Fruit fly (Drosophila melanogaster) whole organism, embryonic: Measurements from ENCODE around the gene IFT43.
A peak's percentile ranks its signal among the peaks of the same experiment; 100 is the strongest.

ENCODE experiments used
- Awh ChIP-seq: fragments of 200-800 bp; sonication (Bioruptor generic); IDR thresholded peaks from 2 replicates; pipeline ENCODE4, ENCODE4 v1.3.6; 2022; ENCODE audit warnings: missing biosample characterization, missing genetic modification characterization
- BEAF-32 ChIP-seq: fragments of 200-800 bp; sonication (Bioruptor generic); optimal IDR thresholded peaks from 3 replicates; lab custom pipeline; 2017; ENCODE audit warnings: missing biosample characterization, missing genetic modification characterization, mild to moderate bottlenecking, moderate library complexity, missing genetic modification reagents
- CG1024 ChIP-seq: fragments of 200-800 bp; sonication (Bioruptor generic); IDR thresholded peaks from 2 replicates; pipeline ENCODE4 v1.3.6; 2022; ENCODE audit warnings: missing biosample characterization, missing genetic modification characterization
- CG10431 ChIP-seq: fragments of 200-800 bp; sonication (Bioruptor generic); optimal IDR thresholded peaks from 3 replicates; lab custom pipeline; 2018; ENCODE audit warnings: missing biosample characterization, mild to moderate bottlenecking, missing genetic modification characterization
- CG11398 ChIP-seq: fragments of 200-800 bp; sonication (Bioruptor generic); optimal IDR thresholded peaks from 2 replicates; lab custom pipeline; 2016; ENCODE audit warnings: missing biosample characterization, missing genetic modification characterization
- CG11723 ChIP-seq: fragments of 200-800 bp; sonication (Bioruptor generic); optimal IDR thresholded peaks from 2 replicates; lab custom pipeline; 2017; ENCODE audit warnings: missing biosample characterization, mild to moderate bottlenecking, missing genetic modification characterization
- CG12155 ChIP-seq: fragments of 200-800 bp; sonication (Bioruptor generic); optimal IDR thresholded peaks from 3 replicates; lab custom pipeline; 2016; ENCODE audit warnings: missing biosample characterization, missing genetic modification characterization
- CG12391 ChIP-seq: fragments of 200-800 bp; sonication (Bioruptor generic); optimal IDR thresholded peaks from 3 replicates; lab custom pipeline; 2018; ENCODE audit warnings: missing biosample characterization, mild to moderate bottlenecking, missing genetic modification characterization, moderate library complexity
- CG13287 ChIP-seq: fragments of 200-800 bp; sonication (Bioruptor generic); IDR thresholded peaks from 2 replicates; pipeline ENCODE4 v1.3.6; 2022; ENCODE audit warnings: missing biosample characterization, missing genetic modification characterization; ENCODE audit not compliant: partially characterized antibody
- CG15479 ChIP-seq: fragments of 200-800 bp; sonication (Bioruptor generic); optimal IDR thresholded peaks from 3 replicates; lab custom pipeline; 2019; ENCODE audit warnings: missing biosample characterization, mild to moderate bottlenecking, missing genetic modification characterization, moderate library complexity
- CG15514 ChIP-seq: fragments of 200-800 bp; sonication (Bioruptor generic); optimal IDR thresholded peaks from 3 replicates; lab custom pipeline; 2017; ENCODE audit warnings: missing biosample characterization, missing genetic modification characterization, mild to moderate bottlenecking, moderate library complexity, missing genetic modification reagents
- CG16813 ChIP-seq: fragments of 200-800 bp; sonication (Bioruptor generic); IDR thresholded peaks from 3 replicates; pipeline ENCODE4 v1.3.6; 2022; ENCODE audit warnings: missing biosample characterization, missing genetic modification characterization; ENCODE audit not compliant: partially characterized antibody
- CG17361 ChIP-seq: fragments of 200-800 bp; sonication (Bioruptor generic); IDR thresholded peaks from 3 replicates; pipeline ENCODE4 v1.3.6; 2022; ENCODE audit warnings: missing biosample characterization, missing genetic modification characterization
- CG31441 ChIP-seq: fragments of 200-800 bp; sonication (Bioruptor generic); IDR thresholded peaks from 2 replicates; pipeline ENCODE4 v1.3.6; 2022; ENCODE audit warnings: missing biosample characterization, missing genetic modification characterization
- CG32772 ChIP-seq: fragments of 200-800 bp; sonication (Bioruptor generic); IDR thresholded peaks from 2 replicates; pipeline ENCODE4 v1.3.6; 2022; ENCODE audit warnings: missing biosample characterization, missing genetic modification characterization
- CG33213 ChIP-seq: fragments of 200-800 bp; sonication (Bioruptor generic); optimal IDR thresholded peaks from 3 replicates; lab custom pipeline; 2016; ENCODE audit warnings: missing biosample characterization, missing genetic modification characterization
- CG33557 ChIP-seq: fragments of 200-800 bp; sonication (Bioruptor generic); optimal IDR thresholded peaks from 2 replicates; lab custom pipeline; 2019; ENCODE audit warnings: missing biosample characterization, mild to moderate bottlenecking, missing genetic modification characterization, moderate library complexity
- CG4404 ChIP-seq: fragments of 200-800 bp; sonication (Bioruptor generic); IDR thresholded peaks from 2 replicates; pipeline ENCODE4 v1.3.6; 2022; ENCODE audit warnings: missing biosample characterization, missing genetic modification characterization
- CG4730 ChIP-seq: fragments of 200-800 bp; sonication (Bioruptor generic); IDR thresholded peaks from 2 replicates; pipeline ENCODE4 v1.3.6; 2022; ENCODE audit warnings: missing biosample characterization, missing genetic modification characterization
- CG6683 ChIP-seq: fragments of 200-800 bp; sonication (Bioruptor generic); optimal IDR thresholded peaks from 2 replicates; lab custom pipeline; 2017; ENCODE audit warnings: missing biosample characterization, mild to moderate bottlenecking, missing genetic modification characterization, missing genetic modification reagents
- CG7928 ChIP-seq: fragments of 200-800 bp; sonication (Bioruptor generic); optimal IDR thresholded peaks from 2 replicates; lab custom pipeline; 2017; ENCODE audit warnings: missing biosample characterization, mild to moderate bottlenecking, missing genetic modification characterization
- CG8765 ChIP-seq: fragments of 200-800 bp; sonication (Bioruptor generic); IDR thresholded peaks from 2 replicates; pipeline ENCODE4 v1.3.6; 2022; ENCODE audit warnings: missing biosample characterization, missing genetic modification characterization
- CG9932 ChIP-seq: fragments of 200-800 bp; sonication (Bioruptor generic); IDR thresholded peaks from 2 replicates; pipeline ENCODE4 v1.3.6; 2022; ENCODE audit warnings: missing biosample characterization, missing genetic modification characterization
- CkIIα-i1 ChIP-seq: fragments of 200-800 bp; sonication (Bioruptor generic); IDR thresholded peaks from 2 replicates; pipeline ENCODE4 v1.3.6; 2022; ENCODE audit warnings: missing biosample characterization, missing genetic modification characterization
- CoRest ChIP-seq: fragments of 200-800 bp; sonication (Bioruptor generic); optimal IDR thresholded peaks from 3 replicates; lab custom pipeline; 2018; ENCODE audit warnings: missing biosample characterization, mild to moderate bottlenecking, missing genetic modification characterization, moderate library complexity
- Elba2 ChIP-seq: fragments of 200-800 bp; sonication (Bioruptor generic); optimal IDR thresholded peaks from 3 replicates; lab custom pipeline; 2016; ENCODE audit warnings: missing biosample characterization, missing genetic modification characterization
- Fer1 ChIP-seq: fragments of 200-800 bp; sonication (Bioruptor generic); optimal IDR thresholded peaks from 2 replicates; lab custom pipeline; 2017; ENCODE audit warnings: missing biosample characterization, mild to moderate bottlenecking, missing genetic modification characterization
- Gsc ChIP-seq: fragments of 200-800 bp; sonication (Bioruptor generic); IDR thresholded peaks from 2 replicates; pipeline ENCODE4 v1.3.6; 2022; ENCODE audit warnings: missing biosample characterization, missing genetic modification characterization
- Hr3 ChIP-seq: fragments of 200-800 bp; sonication (Bioruptor generic); optimal IDR thresholded peaks from 3 replicates; lab custom pipeline; 2016; ENCODE audit warnings: missing biosample characterization, missing genetic modification characterization
- NC2β ChIP-seq: fragments of 200-800 bp; sonication (Bioruptor generic); optimal IDR thresholded peaks from 2 replicates; lab custom pipeline; 2016; ENCODE audit warnings: missing biosample characterization, missing genetic modification characterization
- Oli ChIP-seq: fragments of 200-800 bp; sonication (Bioruptor generic); optimal IDR thresholded peaks from 2 replicates; lab custom pipeline; 2018; ENCODE audit warnings: missing biosample characterization, mild to moderate bottlenecking, missing genetic modification characterization, moderate library complexity
- Spps ChIP-seq: fragments of 200-800 bp; sonication (Bioruptor generic); optimal IDR thresholded peaks from 2 replicates; lab custom pipeline; 2018; ENCODE audit warnings: missing biosample characterization, mild to moderate bottlenecking, missing genetic modification characterization
- Stat92E ChIP-seq, 3 experiments: fragments of >200 bp in 2 of 3; fragments of 200-800 bp in 1 of 3; sonication (Bioruptor generic) in 1 of 3; optimal IDR thresholded peaks; 2 replicates each; lab custom pipeline; 2017 to 2019; ENCODE audit warnings: missing biosample characterization in 3 of 3, missing genetic modification characterization in 3 of 3, mild to moderate bottlenecking in 1 of 3, moderate library complexity in 1 of 3
- Taf1 ChIP-seq: fragments of 200-800 bp; sonication (Bioruptor generic); IDR thresholded peaks from 2 replicates; pipeline ENCODE4 v1.3.6; 2022; ENCODE audit warnings: missing biosample characterization, missing genetic modification characterization
- bab2 ChIP-seq: fragments of 200-800 bp; sonication (Bioruptor generic); optimal IDR thresholded peaks from 2 replicates; lab custom pipeline; 2016; ENCODE audit warnings: missing biosample characterization, missing genetic modification characterization
- bbx ChIP-seq: fragments of 200-800 bp; sonication (Bioruptor generic); IDR thresholded peaks from 2 replicates; pipeline ENCODE4 v1.3.6; 2022; ENCODE audit warnings: missing biosample characterization, missing genetic modification characterization; ENCODE audit not compliant: partially characterized antibody
- bcd ChIP-seq: fragments of 200-800 bp; sonication (Bioruptor generic); optimal IDR thresholded peaks from 2 replicates; lab custom pipeline; 2017; ENCODE audit warnings: missing biosample characterization, mild to moderate bottlenecking, missing genetic modification characterization
- br ChIP-seq: fragments of >200 bp; optimal IDR thresholded peaks from 2 replicates; lab custom pipeline; 2017
- ci ChIP-seq: fragments of 200-800 bp; sonication (Bioruptor generic); IDR thresholded peaks from 3 replicates; pipeline ENCODE4 v1.3.6; 2022; ENCODE audit warnings: missing biosample characterization, missing genetic modification characterization
- dati ChIP-seq: fragments of 200-800 bp; sonication (Bioruptor generic); IDR thresholded peaks from 2 replicates; pipeline ENCODE4 v1.3.6; 2022; ENCODE audit warnings: missing biosample characterization, missing genetic modification characterization
- exex ChIP-seq: fragments of 200-800 bp; sonication (Bioruptor generic); optimal IDR thresholded peaks from 4 replicates; lab custom pipeline; 2018; ENCODE audit warnings: missing biosample characterization, mild to moderate bottlenecking, missing genetic modification characterization, moderate library complexity
- grn ChIP-seq: fragments of 200-800 bp; sonication (Bioruptor generic); optimal IDR thresholded peaks from 3 replicates; lab custom pipeline; 2017; ENCODE audit warnings: missing biosample characterization, missing genetic modification characterization
- hkb ChIP-seq, 2 experiments: fragments of 200-800 bp in 1 of 2; fragments of >200 bp in 1 of 2; sonication (Bioruptor generic) in 1 of 2; IDR thresholded peaks in 1 of 2; optimal IDR thresholded peaks in 1 of 2; 2 replicates each; pipeline versions ENCODE4 v1.3.6 to Lab custom; 2017 to 2022; ENCODE audit warnings: missing biosample characterization in 1 of 2, missing genetic modification characterization in 1 of 2
- kay ChIP-seq: fragments of 200-800 bp; sonication (Bioruptor generic); optimal IDR thresholded peaks from 2 replicates; lab custom pipeline; 2016; ENCODE audit warnings: missing biosample characterization, missing genetic modification characterization
- oc ChIP-seq: fragments of 200-800 bp; sonication (Bioruptor generic); optimal IDR thresholded peaks from 2 replicates; lab custom pipeline; 2018; ENCODE audit warnings: missing biosample characterization, mild to moderate bottlenecking, missing genetic modification characterization, moderate library complexity
- scrt ChIP-seq: fragments of 200-800 bp; sonication (Bioruptor generic); optimal IDR thresholded peaks from 2 replicates; lab custom pipeline; 2018; ENCODE audit warnings: missing biosample characterization, mild to moderate bottlenecking, missing genetic modification characterization, moderate library complexity
- slou ChIP-seq: fragments of 200-800 bp; sonication (Bioruptor generic); optimal IDR thresholded peaks from 3 replicates; lab custom pipeline; 2016; ENCODE audit warnings: missing biosample characterization, missing genetic modification characterization
- sqz ChIP-seq: fragments of 200-800 bp; sonication (Bioruptor generic); optimal IDR thresholded peaks from 3 replicates; lab custom pipeline; 2018; ENCODE audit warnings: missing biosample characterization, mild to moderate bottlenecking, missing genetic modification characterization
- tin ChIP-seq: fragments of 200-800 bp; sonication (Bioruptor generic); optimal IDR thresholded peaks from 3 replicates; lab custom pipeline; 2016; ENCODE audit warnings: missing biosample characterization, missing genetic modification characterization
- tll ChIP-seq, 2 experiments: fragments of 200-800 bp in 1 of 2; fragments of >200 bp in 1 of 2; sonication (Bioruptor generic) in 1 of 2; optimal IDR thresholded peaks; 2 replicates each; lab custom pipeline; 2017 to 2019; ENCODE audit warnings: missing biosample characterization in 2 of 2, missing genetic modification characterization in 2 of 2, mild to moderate bottlenecking in 1 of 2, moderate library complexity in 1 of 2

IFT43 gene

dm6 chr2L:12704418-12704920, 9.7 kb upstream of the IFT43 start, which contains the start of the genes CG5776 and spict (continued):
- TF ChIP-seq Hr3 (peak; percentile 75), Oli (tag; lab: Kevin White, UChicago) (peak; percentile 72), ci (GFP tag; lab: Robert Waterston, UW) (peak; percentile 73), CG15514 (peak; percentile 80), CG13287 (GFP tag; lab: Robert Waterston, UW) (peak; percentile 62; the same call in 1 of the 2 replicates), CG9932 (peak; percentile 94), exex (tag; lab: Kevin White, UChicago) (peak; percentile 15), CG10431 (no peak), CG33213 (GFP tag; lab: Kevin White, UChicago) (no peak), Spps (tag; lab: Kevin White, UChicago) (peak; percentile 40), CG16813 (GFP tag; lab: Robert Waterston, UW) (no peak), bcd (peak; percentile 80), CG33557 (peak; percentile 60), CG31441 (GFP tag; lab: Robert Waterston, UW) (peak; percentile 60), CG1024 (GFP tag; lab: Robert Waterston, UW) (no peak), bab2 (GFP tag; lab: Kevin White, UChicago) (peak; percentile 30), CoRest (peak; percentile 87), bbx (GFP tag; lab: Robert Waterston, UW) (peak; percentile 35; the same call in 1 of the 2 replicates), oc (tag; lab: Kevin White, UChicago) (peak; percentile 53), Elba2 (GFP tag; lab: Kevin White, UChicago) (no peak), sqz (GFP tag; lab: Kevin White, UChicago) (no peak), br (lab: Kevin White, UChicago) (no peak), CG11398 (no peak), tin (GFP tag; lab: Kevin White, UChicago) (peak; percentile 11), BEAF-32 (GFP tag; lab: Kevin White, UChicago) (peak; percentile 61), Gsc (no peak), Awh (peak; percentile 59; the same call in 1 of the 2 replicates), CG12391 (tag; lab: Kevin White, UChicago) (peak; percentile 92), grn (peak; percentile 26), CkIIα-i1 (no peak), CG4404 (GFP tag; lab: Robert Waterston, UW) (peak; percentile 77), CG4730 (peak; percentile 72), CG15479 (GFP tag; lab: Kevin White, UChicago) (peak; percentile 31), slou (GFP tag; lab: Kevin White, UChicago) (no peak), CG8765 (peak; percentile 65), Fer1 (GFP tag; lab: Kevin White, UChicago) (peak; percentile 70), hkb (optimal IDR thresholded peaks at IDR 0.05; lab: Kevin White, UChicago) (peak; percentile 62), hkb (GFP tag; IDR thresholded peaks at IDR 0.05; lab: Robert Waterston, UW) (peak; percentile 69), Stat92E (GFP tag; optimal IDR thresholded peaks at IDR 0.05; lab: Kevin White, UChicago) (peak in 1 of 3 experiments; percentile 46), CG17361 (peak; percentile 75), kay (GFP tag; lab: Kevin White, UChicago) (no peak), CG12155 (peak; percentile 22), tll (GFP tag; optimal IDR thresholded peaks at IDR 0.05; lab: Kevin White, UChicago) (peak in 1 of 2 experiments; percentile 70), CG32772 (GFP tag; lab: Robert Waterston, UW) (peak; percentile 84), scrt (peak; percentile 68), NC2β (no peak), CG6683 (GFP tag; lab: Kevin White, UChicago) (peak; percentile 14), CG11723 (GFP tag; lab: Kevin White, UChicago) (no peak), dati (GFP tag; lab: Robert Waterston, UW) (no peak), CG7928 (GFP tag; lab: Kevin White, UChicago) (peak; percentile 41), Taf1 (no peak)
